Worm (Caenorhabditis elegans) whole organism, L1 larva: ENCODE data around the gene frm-10.

Experiments used
- blmp-1 ChIP-seq: fragments of 150-350 bp; optimal IDR thresholded peaks from 2 replicates; lab custom pipeline; 2014; ENCODE audit warnings: missing biosample characterization, missing genetic modification characterization
- ceh-88 ChIP-seq: fragments of 200-800 bp; sonication (Bioruptor generic); IDR thresholded peaks from 2 replicates; pipeline ENCODE4 v1.3.6; 2022; ENCODE audit warnings: missing genetic modification characterization, missing compliant biosample characterization
- efl-1 ChIP-seq, 4 experiments: fragments of 150-350 bp; optimal IDR thresholded peaks in 3 of 4; peaks in 1 of 4; 1 replicate in 1 of 4; 2 replicates in 3 of 4; lab custom pipeline; 2014; ENCODE audit warnings: missing biosample characterization in 2 of 4, missing genetic modification characterization in 2 of 4, missing genetic modification reagents in 2 of 4
- egl-27 ChIP-seq, 2 experiments: fragments of 150-350 bp in 1 of 2; sonication (generic microtip); optimal IDR thresholded peaks; 3 replicates each; lab custom pipeline; 2017 to 2018; ENCODE audit warnings: missing biosample characterization in 2 of 2, missing genetic modification characterization in 2 of 2, missing genetic modification reagents in 2 of 2
- elt-2 ChIP-seq: sonication (generic microtip); optimal IDR thresholded peaks from 2 replicates; lab custom pipeline; 2016; ENCODE audit warnings: missing genetic modification characterization, mild to moderate bottlenecking, inconsistent platforms, missing compliant biosample characterization, missing genetic modification reagents
- fkh-10 ChIP-seq: sonication (generic microtip); optimal IDR thresholded peaks from 2 replicates; lab custom pipeline; 2017; ENCODE audit warnings: missing biosample characterization, missing genetic modification reagents, missing genetic modification characterization
- fkh-4 ChIP-seq: sonication (generic microtip); optimal IDR thresholded peaks from 2 replicates; lab custom pipeline; 2016; ENCODE audit warnings: missing compliant biosample characterization, missing genetic modification characterization, borderline replicate concordance
- lin-14 ChIP-seq: fragments of 200-800 bp; sonication (Bioruptor generic); optimal IDR thresholded peaks from 2 replicates; lab custom pipeline; 2018; ENCODE audit warnings: mild to moderate bottlenecking, missing genetic modification characterization, moderate library complexity, missing compliant biosample characterization
- lin-15B ChIP-seq: fragments of 150-350 bp; sonication (generic microtip); optimal IDR thresholded peaks from 3 replicates; lab custom pipeline; 2014; ENCODE audit warnings: missing biosample characterization, missing genetic modification characterization
- lir-3 ChIP-seq: sonication (generic microtip); optimal IDR thresholded peaks from 2 replicates; lab custom pipeline; 2016; ENCODE audit warnings: mild to moderate bottlenecking, missing genetic modification characterization, moderate library complexity, missing compliant biosample characterization; ENCODE audit not compliant: poor library complexity
- lsy-2 ChIP-seq, 2 experiments: fragments of 150-350 bp; optimal IDR thresholded peaks; 2 replicates each; lab custom pipeline; 2014; ENCODE audit warnings: missing biosample characterization in 2 of 2, missing genetic modification characterization in 2 of 2
- mef-2 ChIP-seq: fragments of 150-350 bp; optimal IDR thresholded peaks from 2 replicates; lab custom pipeline; 2014; ENCODE audit warnings: missing biosample characterization, missing genetic modification characterization
- nhr-11 ChIP-seq: fragments of 150-350 bp; optimal IDR thresholded peaks from 2 replicates; lab custom pipeline; 2014; ENCODE audit warnings: missing biosample characterization, missing genetic modification characterization
- nhr-12 ChIP-seq: sonication (generic microtip); optimal IDR thresholded peaks from 2 replicates; lab custom pipeline; 2017; ENCODE audit warnings: missing biosample characterization, missing genetic modification characterization
- nhr-19 ChIP-seq: fragments of 200-800 bp; sonication (Bioruptor generic); conservative IDR thresholded peaks from 2 replicates; pipeline ENCODE4 v1.3.6; 2022; ENCODE audit warnings: missing genetic modification characterization, missing compliant biosample characterization
- nhr-20 ChIP-seq: sonication (generic microtip); optimal IDR thresholded peaks from 2 replicates; lab custom pipeline; 2016; ENCODE audit warnings: mild to moderate bottlenecking, missing genetic modification characterization, missing compliant biosample characterization
- nhr-237 ChIP-seq: fragments of 150-350 bp; optimal IDR thresholded peaks from 2 replicates; lab custom pipeline; 2014; ENCODE audit warnings: missing biosample characterization, missing genetic modification characterization
- nhr-28 ChIP-seq: fragments of 150-350 bp; optimal IDR thresholded peaks from 2 replicates; lab custom pipeline; 2014; ENCODE audit warnings: missing biosample characterization, missing genetic modification characterization
- nhr-71 ChIP-seq: sonication (generic microtip); optimal IDR thresholded peaks from 2 replicates; lab custom pipeline; 2016; ENCODE audit warnings: mild to moderate bottlenecking, missing genetic modification characterization, moderate library complexity, missing compliant biosample characterization
- nhr-76 ChIP-seq: sonication (generic microtip); optimal IDR thresholded peaks from 2 replicates; lab custom pipeline; 2017; ENCODE audit warnings: missing biosample characterization, missing genetic modification characterization
- nhr-77 ChIP-seq: fragments of 150-350 bp; optimal IDR thresholded peaks from 2 replicates; lab custom pipeline; 2014; ENCODE audit warnings: missing biosample characterization, missing genetic modification characterization
- nhr-85 ChIP-seq: sonication (generic microtip); peaks from one replicate; lab custom pipeline; 2016; ENCODE audit warnings: missing genetic modification characterization, inconsistent platforms, missing compliant biosample characterization
- pag-3 ChIP-seq: sonication (generic microtip); optimal IDR thresholded peaks from 2 replicates; lab custom pipeline; 2017; ENCODE audit warnings: missing genetic modification characterization, mild to moderate bottlenecking, missing compliant biosample characterization, antibody characterized with exemption, borderline replicate concordance; ENCODE audit not compliant: insufficient read depth
- pax-3 ChIP-seq: fragments of 200-800 bp; sonication (Bioruptor generic); optimal IDR thresholded peaks from 2 replicates; lab custom pipeline; 2018; ENCODE audit warnings: mild to moderate bottlenecking, missing genetic modification characterization, moderate library complexity, missing compliant biosample characterization
- rnt-1 ChIP-seq: sonication (generic microtip); optimal IDR thresholded peaks from 2 replicates; lab custom pipeline; 2016; ENCODE audit warnings: mild to moderate bottlenecking, missing genetic modification characterization, moderate library complexity, missing compliant biosample characterization
- skn-1 ChIP-seq: fragments of 150-350 bp; optimal IDR thresholded peaks from 2 replicates; lab custom pipeline; 2014; ENCODE audit warnings: missing biosample characterization, missing genetic modification characterization
- snu-23 ChIP-seq: sonication (generic microtip); optimal IDR thresholded peaks from 2 replicates; lab custom pipeline; 2016; ENCODE audit warnings: missing genetic modification characterization, missing compliant biosample characterization
- sup-37 ChIP-seq: fragments of 200-800 bp; sonication (Bioruptor generic); optimal IDR thresholded peaks from 2 replicates; lab custom pipeline; 2018; ENCODE audit warnings: mild to moderate bottlenecking, missing genetic modification characterization, missing compliant biosample characterization
- tbx-2 ChIP-seq: sonication (generic microtip); optimal IDR thresholded peaks from 2 replicates; lab custom pipeline; 2016; ENCODE audit warnings: missing genetic modification characterization, missing compliant biosample characterization
- unc-130 ChIP-seq: fragments of 150-350 bp; optimal IDR thresholded peaks from 2 replicates; lab custom pipeline; 2017; ENCODE audit warnings: missing biosample characterization, missing genetic modification characterization, inconsistent platforms
- unc-62 ChIP-seq: fragments of 150-350 bp; optimal IDR thresholded peaks from 2 replicates; lab custom pipeline; 2014; ENCODE audit warnings: missing biosample characterization, missing genetic modification reagents, missing genetic modification characterization
- xbp-1 ChIP-seq: sonication (generic microtip); optimal IDR thresholded peaks from 2 replicates; lab custom pipeline; 2016; ENCODE audit warnings: missing genetic modification characterization, missing compliant biosample characterization
- zag-1 ChIP-seq: fragments of 150-350 bp; optimal IDR thresholded peaks from 2 replicates; lab custom pipeline; 2014; ENCODE audit warnings: missing biosample characterization, missing genetic modification characterization
- ztf-4 ChIP-seq: fragments of 150-350 bp; optimal IDR thresholded peaks from 2 replicates; lab custom pipeline; 2014; ENCODE audit warnings: missing biosample characterization, missing genetic modification characterization

frm-10 gene

DNA sequence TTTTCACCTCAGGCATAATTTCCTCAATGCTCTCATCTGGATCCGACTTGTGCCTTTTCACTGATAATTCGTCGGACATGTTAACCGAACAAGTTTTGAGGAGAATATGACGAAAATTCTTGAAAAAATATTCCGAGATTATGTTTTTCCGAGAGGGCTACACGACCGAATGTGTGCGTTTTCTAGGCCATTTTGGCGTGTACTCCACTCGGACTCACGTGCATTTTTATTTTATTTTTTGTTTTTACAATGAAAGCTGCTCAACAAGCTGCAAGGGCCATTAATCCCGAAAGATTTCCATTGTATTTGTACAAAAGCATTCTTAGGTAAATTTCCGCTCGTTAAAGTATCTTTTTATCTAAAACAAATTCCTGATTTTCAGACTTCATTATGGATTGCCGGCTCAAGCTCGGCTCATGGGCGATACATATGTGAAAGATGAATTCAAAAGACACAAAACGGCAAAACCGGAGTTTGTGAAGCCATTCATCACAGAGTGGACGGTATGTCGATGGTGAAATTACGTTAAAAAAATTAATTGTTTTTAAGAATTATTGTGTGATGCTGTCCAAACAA, 5.3 kb downstream of the frm-10 start, which contains the start of the genes F25H9.6 and F25H9.7 (continued):
- TF ChIP-seq egl-27 (tag; optimal IDR thresholded peaks at IDR 0.05; lab: Kevin White, UChicago) (no peak), nhr-237 (tag; lab: Kevin White, UChicago) (no peak), mef-2 (tag; lab: Kevin White, UChicago) (peak; percentile 52)

DNA sequence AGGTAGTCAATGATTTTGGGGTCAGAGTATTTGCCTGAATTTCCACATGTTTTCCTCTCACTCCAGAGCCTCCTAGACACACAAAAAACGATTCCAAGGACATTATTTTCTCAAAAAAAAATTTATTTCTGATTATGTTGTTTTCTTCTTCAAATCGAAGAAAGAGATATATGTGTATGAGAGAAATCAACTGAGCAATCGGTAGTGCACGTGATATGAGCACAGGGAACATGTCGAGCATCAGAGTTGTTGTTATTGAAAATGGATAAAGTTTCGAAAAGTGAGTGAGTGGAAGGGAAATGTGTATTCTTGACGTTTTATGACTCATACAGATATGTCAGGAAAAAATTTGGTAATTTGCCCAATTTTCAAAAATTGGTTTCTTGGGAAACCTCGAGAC, 9.1 kb downstream of the frm-10 start:
- TF ChIP-seq rnt-1 (tag; lab: Kevin White, UChicago), result peak; percentile 61
- peak; percentile 21 for TF ChIP-seq unc-130 (tag; lab: Kevin White, UChicago)
- peak; percentile 29 for TF ChIP-seq snu-23 (GFP tag; lab: Kevin White, UChicago)
- TF ChIP-seq lin-14 (GFP tag; lab: Kevin White, UChicago), result peak; percentile 54
- TF ChIP-seq nhr-71 (tag; lab: Kevin White, UChicago), result peak; percentile 60
- no peak for TF ChIP-seq elt-2 (tag; lab: Kevin White, UChicago)
- peak; percentile 43 for TF ChIP-seq nhr-19
- TF ChIP-seq lsy-2 (tag; optimal IDR thresholded peaks at IDR 0.05; lab: Kevin White, UChicago), result peak; percentile 35 to 47
- no peak for TF ChIP-seq sup-37 (GFP tag; lab: Kevin White, UChicago)
- TF ChIP-seq efl-1 (optimal IDR thresholded peaks at IDR 0.05; lab: Kevin White, UChicago), result no peak
- TF ChIP-seq efl-1 (GFP tag; optimal IDR thresholded peaks at IDR 0.05 in 1 of 2; lab: Kevin White, UChicago), result peak in 1 of 2 experiments; percentile 39
- no peak for TF ChIP-seq unc-62 (GFP tag; lab: Kevin White, UChicago)

DNA sequence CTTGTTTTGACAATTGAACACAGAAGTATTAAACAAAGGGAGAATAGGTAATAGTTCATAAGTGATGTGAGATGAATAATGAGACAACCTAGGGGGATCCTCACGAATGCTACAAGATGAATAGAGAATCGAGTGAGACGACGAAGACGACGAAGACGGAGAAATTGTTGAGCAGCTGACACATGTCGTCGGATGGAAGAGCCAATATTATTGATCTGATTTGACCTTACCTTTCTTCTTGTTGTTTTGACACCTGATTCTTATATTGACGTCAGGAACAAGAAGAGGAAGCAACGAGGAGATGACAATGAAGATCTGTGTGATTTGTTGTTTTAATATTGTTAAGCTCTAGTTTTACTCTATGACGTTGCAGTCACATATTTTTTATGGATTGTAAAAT, 10.5 kb downstream of the frm-10 start, which contains the start of gene T10G3.1:
Gene T10G3.1 (minus strand): TSS at position 213 of the 400 bp plus-strand sequence.
- peak; percentile 52 for TF ChIP-seq nhr-19
- TF ChIP-seq pax-3 (tag; lab: Kevin White, UChicago), result no peak
- peak; percentile 37 to 44 for TF ChIP-seq lsy-2 (tag; optimal IDR thresholded peaks at IDR 0.05; lab: Kevin White, UChicago)
- no peak for TF ChIP-seq nhr-12
- peak in 1 of 2 experiments; percentile 22 for TF ChIP-seq efl-1 (optimal IDR thresholded peaks at IDR 0.05; lab: Kevin White, UChicago)
- TF ChIP-seq efl-1 (GFP tag; optimal IDR thresholded peaks at IDR 0.05 in 1 of 2; lab: Kevin White, UChicago), result peak in 1 of 2 experiments; percentile 56
- TF ChIP-seq snu-23 (GFP tag; lab: Kevin White, UChicago), result peak; percentile 40
- TF ChIP-seq nhr-20 (tag; lab: Kevin White, UChicago), result peak; percentile 31
- TF ChIP-seq blmp-1, result no peak
- TF ChIP-seq lir-3 (tag; lab: Kevin White, UChicago), result no peak
- peak; percentile 37 for TF ChIP-seq unc-130 (tag; lab: Kevin White, UChicago)
- no peak for TF ChIP-seq nhr-85 (tag; lab: Kevin White, UChicago)
- TF ChIP-seq tbx-2 (tag; lab: Kevin White, UChicago), result peak; percentile 8
- TF ChIP-seq rnt-1 (tag; lab: Kevin White, UChicago), result peak; percentile 75
- TF ChIP-seq nhr-71 (tag; lab: Kevin White, UChicago), result peak; percentile 85
- TF ChIP-seq skn-1 (tag; lab: Kevin White, UChicago), result no peak
- no peak for TF ChIP-seq xbp-1 (tag; lab: Kevin White, UChicago)
- peak; percentile 70 for TF ChIP-seq lin-14 (GFP tag; lab: Kevin White, UChicago)
- TF ChIP-seq nhr-77 (tag; lab: Kevin White, UChicago), result no peak
- TF ChIP-seq ztf-4 (tag; lab: Kevin White, UChicago), result peak; percentile 17
- no peak for TF ChIP-seq ceh-88 (GFP tag; lab: Robert Waterston, UW)
- no peak for TF ChIP-seq pag-3 (tag; lab: Kevin White, UChicago)
- TF ChIP-seq nhr-76 (tag; lab: Kevin White, UChicago), result no peak
- TF ChIP-seq nhr-28 (tag; lab: Kevin White, UChicago), result no peak
- TF ChIP-seq nhr-11 (tag; lab: Kevin White, UChicago), result no peak
- no peak for TF ChIP-seq lin-15B (tag; lab: Kevin White, UChicago)

DNA sequence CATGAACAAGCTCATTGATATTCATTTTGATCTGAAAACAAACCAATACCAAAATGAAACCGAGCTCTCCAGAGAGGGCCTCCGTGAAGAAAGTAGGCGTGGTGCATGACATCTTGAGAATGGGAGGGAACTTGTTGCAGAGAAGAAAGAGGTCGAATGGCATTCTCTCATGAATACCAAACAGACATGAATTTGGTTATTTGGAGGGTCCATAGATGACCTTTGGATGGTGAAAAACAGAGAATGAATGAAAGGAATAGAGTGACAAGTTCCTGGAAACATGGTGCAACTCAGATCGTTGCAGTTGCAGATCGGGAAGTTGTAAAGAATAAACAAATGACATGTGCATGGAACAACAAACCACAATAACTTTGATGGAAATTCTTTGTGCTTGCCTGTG, 13.3 kb downstream of the frm-10 start, which contains the start of gene T10G3.8:
Gene T10G3.8 (minus strand): TSS at position 101 of the 400 bp plus-strand sequence.
- TF ChIP-seq zag-1 (tag; lab: Kevin White, UChicago) (no peak), lin-14 (GFP tag; lab: Kevin White, UChicago) (no peak), fkh-10 (GFP tag; lab: Kevin White, UChicago) (no peak), lir-3 (tag; lab: Kevin White, UChicago) (no peak), efl-1 (optimal IDR thresholded peaks at IDR 0.05; lab: Kevin White, UChicago) (no peak), efl-1 (GFP tag; optimal IDR thresholded peaks at IDR 0.05 in 1 of 2; lab: Kevin White, UChicago) (peak in 1 of 2 experiments; percentile 66), nhr-77 (tag; lab: Kevin White, UChicago) (no peak), fkh-4 (tag; lab: Kevin White, UChicago) (no peak)
